Worm (Caenorhabditis elegans): ENCODE measurements around the gene jmjd-2.

The jmjd-2 gene

DNA sequence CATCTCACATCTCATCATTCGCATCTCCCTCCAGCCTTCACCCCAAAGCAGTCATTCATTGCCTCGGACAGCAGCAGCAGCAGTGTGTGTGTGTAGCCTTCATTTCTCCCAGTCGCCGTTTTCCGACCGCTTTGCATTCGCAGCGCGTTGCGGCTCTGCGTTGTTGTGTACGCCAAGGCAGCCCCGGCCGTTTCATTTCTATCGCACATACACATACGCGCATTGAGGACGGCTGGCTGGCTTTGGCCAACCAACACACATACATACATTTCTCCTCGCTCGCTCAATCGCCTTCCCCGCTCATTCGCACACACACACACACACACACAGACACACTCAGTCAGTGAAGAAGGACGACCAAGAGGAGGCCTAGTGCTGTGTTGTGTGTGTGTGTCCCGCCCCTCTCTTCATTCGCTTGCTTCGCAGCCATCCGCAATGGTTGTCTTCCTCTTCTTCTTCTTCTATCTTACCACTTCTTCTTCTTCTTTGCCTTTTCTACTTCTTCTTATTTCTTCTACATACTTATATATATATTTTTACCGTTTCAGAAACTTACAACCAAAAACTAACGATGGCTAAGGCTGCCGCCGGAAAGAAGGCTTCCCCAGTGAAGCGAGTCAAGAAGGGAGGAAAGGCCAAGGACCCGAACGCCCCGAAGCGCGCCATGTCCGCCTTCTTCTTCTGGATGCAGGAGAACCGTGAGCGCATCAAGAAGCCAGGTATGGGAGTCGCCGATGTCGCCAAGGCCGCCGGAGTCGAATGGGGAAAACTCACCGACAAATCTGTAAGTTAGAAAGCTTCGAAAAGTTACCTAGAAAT is 7.0 kb upstream of the jmjd-2 start, which contains the start of gene hmg-1.1:
Gene hmg-1.1 (plus strand): TSS at position 549 of the 819 bp plus-strand sequence.
- TF ChIP-seq fos-1 (tag; optimal IDR thresholded peaks at IDR 0.05) = peak; percentile 74
- no peak for TF ChIP-seq ceh-16 (tag; optimal IDR thresholded peaks at IDR 0.05)
- TF ChIP-seq C34F6.9 (tag; optimal IDR thresholded peaks at IDR 0.05) = peak; percentile 61
- no peak for TF ChIP-seq ztf-11 (tag; optimal IDR thresholded peaks at IDR 0.05)
- peak; percentile 66 for TF ChIP-seq crh-2 (tag; optimal IDR thresholded peaks at IDR 0.05)
- no peak for TF ChIP-seq mbf-1 (tag; optimal IDR thresholded peaks at IDR 0.05)
- peak; percentile 23 for TF ChIP-seq mab-5 (tag; optimal IDR thresholded peaks at IDR 0.05)
- peak in 1 of 2 experiments; percentile 45 for TF ChIP-seq mdl-1 (tag; optimal IDR thresholded peaks at IDR 0.05)
- peak; percentile 95 for TF ChIP-seq nhr-129 (tag; optimal IDR thresholded peaks at IDR 0.05)
- TF ChIP-seq zag-1 (tag; optimal IDR thresholded peaks at IDR 0.05) = peak; percentile 59
- no peak for TF ChIP-seq ceh-82 (tag; optimal IDR thresholded peaks at IDR 0.05)
- TF ChIP-seq Y55F3AM.14 (GFP tag; optimal IDR thresholded peaks at IDR 0.05) = peak; percentile 59
- no peak for TF ChIP-seq peb-1 (tag; optimal IDR thresholded peaks at IDR 0.05)
- TF ChIP-seq gmeb-1 (tag; optimal IDR thresholded peaks at IDR 0.05) = peak; percentile 29
- TF ChIP-seq snpc-4 (tag; optimal IDR thresholded peaks at IDR 0.05) = peak; percentile 36
- TF ChIP-seq lin-13 (GFP tag; optimal IDR thresholded peaks at IDR 0.05) = peak; percentile 74
- TF ChIP-seq F13H6.1 (tag; optimal IDR thresholded peaks at IDR 0.05) = peak; percentile 81
- TF ChIP-seq dmd-4 (tag; optimal IDR thresholded peaks at IDR 0.05) = no peak
- no peak for TF ChIP-seq nhr-77 (tag; optimal IDR thresholded peaks at IDR 0.05)
- no peak for TF ChIP-seq nhr-6 (tag; optimal IDR thresholded peaks at IDR 0.05)
- peak; percentile 76 for TF ChIP-seq nhr-25 (tag; optimal IDR thresholded peaks at IDR 0.05)
- TF ChIP-seq ztf-4 (tag; optimal IDR thresholded peaks at IDR 0.05) = peak; percentile 66
- TF ChIP-seq nhr-11 (tag; optimal IDR thresholded peaks at IDR 0.05) = no peak
- TF ChIP-seq elt-3 (tag; optimal IDR thresholded peaks at IDR 0.05) = no peak
- no peak for TF ChIP-seq nhr-23 (tag; optimal IDR thresholded peaks at IDR 0.05)
- peak; percentile 45 for TF ChIP-seq egl-27 (tag; optimal IDR thresholded peaks at IDR 0.05)
- no peak for TF ChIP-seq unc-62 (GFP tag; optimal IDR thresholded peaks at IDR 0.05)
- no peak for TF ChIP-seq lin-39 (tag; optimal IDR thresholded peaks at IDR 0.05)
- TF ChIP-seq aly-2 (tag; optimal IDR thresholded peaks at IDR 0.05) = no peak
- TF ChIP-seq ztf-1 (GFP tag; conservative IDR thresholded peaks at IDR 0.05) = no peak
- TF ChIP-seq R02D3.7 (tag; optimal IDR thresholded peaks at IDR 0.05) = no peak
- TF ChIP-seq sma-3 (GFP tag; optimal IDR thresholded peaks at IDR 0.05) = peak; percentile 83
- TF ChIP-seq blmp-1 (tag; optimal IDR thresholded peaks at IDR 0.05; ENCODE audit: insufficient read depth) = peak; percentile 35
- no peak for TF ChIP-seq unc-39 (tag; optimal IDR thresholded peaks at IDR 0.05)
- TF ChIP-seq lsy-2 (tag; optimal IDR thresholded peaks at IDR 0.05) = peak; percentile 49 to 51
- no peak for TF ChIP-seq skn-1 (tag; optimal IDR thresholded peaks at IDR 0.05)
- no peak for TF ChIP-seq nhr-10 (tag; optimal IDR thresholded peaks at IDR 0.05)
- TF ChIP-seq nhr-12 (tag; optimal IDR thresholded peaks at IDR 0.05) = no peak
- TF ChIP-seq nhr-21 (tag; optimal IDR thresholded peaks at IDR 0.05) = peak; percentile 22
- peak; percentile 76 for TF ChIP-seq sma-9 (GFP tag; optimal IDR thresholded peaks at IDR 0.05)
- no peak for TF ChIP-seq sma-9 (tag; optimal IDR thresholded peaks at IDR 0.05)
- TF ChIP-seq lin-11 (tag; optimal IDR thresholded peaks at IDR 0.05) = peak; percentile 43
- TF ChIP-seq elt-1 (tag; optimal IDR thresholded peaks at IDR 0.05) = no peak
- peak; percentile 84 for TF ChIP-seq unc-55 (GFP tag; optimal IDR thresholded peaks at IDR 0.05)
- no peak for TF ChIP-seq ZK546.5 (tag; optimal IDR thresholded peaks at IDR 0.05)
- TF ChIP-seq nhr-237 (tag; optimal IDR thresholded peaks at IDR 0.05) = no peak
- TF ChIP-seq sem-4 (tag; optimal IDR thresholded peaks at IDR 0.05) = peak; percentile 14
- no peak for TF ChIP-seq alr-1 (tag; optimal IDR thresholded peaks at IDR 0.05)
- TF ChIP-seq ama-1 (optimal IDR thresholded peaks at IDR 0.05) = no peak
